Comparison of ENCODE assay signal across 1 fruit fly cellular context in genomic region chr2L:897124-897523, dm6.
TF ChIP-seq lines count a peak whose summit lies in the region.

No protein-coding gene starts in this region.

TF ChIP-seq in whole organism, embryonic, 481 proteins besides CTCF, POLR2A, EP300 and RAD21 (continued from another document and continues in another):
- TF ChIP-seq hkb (optimal IDR thresholded peaks at IDR 0.05; lab: Kevin White, UChicago), result no peak
- TF ChIP-seq hkb (GFP tag; IDR thresholded peaks at IDR 0.05; lab: Robert Waterston, UW), result no peak
- TF ChIP-seq CG4707 (GFP tag; optimal IDR thresholded peaks at IDR 0.05; lab: Kevin White, UChicago), result no peak
- TF ChIP-seq CG6689 (GFP tag; IDR thresholded peaks at IDR 0.05; lab: Robert Waterston, UW), result peak; percentile 22; the same call in 1 of the 2 replicates
- no peak for TF ChIP-seq CG8924 (tag; optimal IDR thresholded peaks at IDR 0.05; lab: Kevin White, UChicago)
- TF ChIP-seq CG10321 (GFP tag; IDR thresholded peaks at IDR 0.05; lab: Robert Waterston, UW), result no peak
- peak; percentile 38; the same call in 1 of the 2 replicates for TF ChIP-seq Ptx1 (GFP tag; IDR thresholded peaks at IDR 0.05; lab: Robert Waterston, UW)
- TF ChIP-seq CG10462 (GFP tag; optimal IDR thresholded peaks at IDR 0.05; lab: Kevin White, UChicago), result no peak
- TF ChIP-seq CG2712 (tag; optimal IDR thresholded peaks at IDR 0.05; lab: Kevin White, UChicago), result peak; percentile 21
- no peak for TF ChIP-seq her (GFP tag; optimal IDR thresholded peaks at IDR 0.05; lab: Kevin White, UChicago)
- TF ChIP-seq CG17612 (GFP tag; IDR thresholded peaks at IDR 0.05; lab: Robert Waterston, UW), result no peak
- TF ChIP-seq salm (tag; optimal IDR thresholded peaks at IDR 0.05; lab: Kevin White, UChicago), result no peak
- TF ChIP-seq CG14014 (GFP tag; IDR thresholded peaks at IDR 0.05; lab: Robert Waterston, UW), result peak; percentile 42; the same call in 1 of the 2 replicates
- TF ChIP-seq Meics (GFP tag; optimal IDR thresholded peaks at IDR 0.05; lab: Kevin White, UChicago), result peak; percentile 32
- no peak for TF ChIP-seq Spps (tag; optimal IDR thresholded peaks at IDR 0.05; lab: Kevin White, UChicago)
- TF ChIP-seq CG8290 (GFP tag; optimal IDR thresholded peaks at IDR 0.05; lab: Kevin White, UChicago), result no peak
- peak in 1 of 2 experiments; percentile 68 for TF ChIP-seq CG8290 (tag; optimal IDR thresholded peaks at IDR 0.05; lab: Kevin White, UChicago)
- TF ChIP-seq CG4328 (GFP tag; optimal IDR thresholded peaks at IDR 0.05; lab: Kevin White, UChicago), result no peak
- peak; percentile 26 for TF ChIP-seq CG6813 (GFP tag; optimal IDR thresholded peaks at IDR 0.05; lab: Kevin White, UChicago)
- no peak for TF ChIP-seq pzg (GFP tag; optimal IDR thresholded peaks at IDR 0.05; lab: Kevin White, UChicago)
- TF ChIP-seq CG10366 (GFP tag; IDR thresholded peaks at IDR 0.05; lab: Robert Waterston, UW), result no peak
- TF ChIP-seq nau (GFP tag; optimal IDR thresholded peaks at IDR 0.05; lab: Kevin White, UChicago), result no peak
- TF ChIP-seq CG1792 (GFP tag; optimal IDR thresholded peaks at IDR 0.05; lab: Kevin White, UChicago), result no peak
- no peak for TF ChIP-seq YL-1 (GFP tag; optimal IDR thresholded peaks at IDR 0.05; lab: Kevin White, UChicago)
- no peak for TF ChIP-seq Stat92E (GFP tag; optimal IDR thresholded peaks at IDR 0.05; lab: Kevin White, UChicago)
- TF ChIP-seq Dbx (GFP tag; IDR thresholded peaks at IDR 0.05; lab: Robert Waterston, UW), result 0 out of 3 replicates have a peak, but pooled peaks have one; percentile 43
- no peak for TF ChIP-seq bbx (GFP tag; IDR thresholded peaks at IDR 0.05; lab: Robert Waterston, UW; ENCODE audit: partially characterized antibody)
- no peak for TF ChIP-seq Aef1 (GFP tag; IDR thresholded peaks at IDR 0.05; lab: Robert Waterston, UW)
- TF ChIP-seq CG31388 (GFP tag; optimal IDR thresholded peaks at IDR 0.05; lab: Kevin White, UChicago), result no peak
- no peak for TF ChIP-seq pho (GFP tag; optimal IDR thresholded peaks at IDR 0.05; lab: Kevin White, UChicago)
- TF ChIP-seq CG12659 (GFP tag; optimal IDR thresholded peaks at IDR 0.05; lab: Kevin White, UChicago), result peak; percentile 19
- TF ChIP-seq CG32767 (GFP tag; IDR thresholded peaks at IDR 0.05; lab: Robert Waterston, UW), result no peak
- no peak for TF ChIP-seq Dad (GFP tag; optimal IDR thresholded peaks at IDR 0.05; lab: Kevin White, UChicago)
- no peak for TF ChIP-seq aop (GFP tag; IDR thresholded peaks at IDR 0.05; lab: Robert Waterston, UW)
- TF ChIP-seq CG2120 (GFP tag; optimal IDR thresholded peaks at IDR 0.05; lab: Kevin White, UChicago), result peak; percentile 42
- peak; percentile 29 for TF ChIP-seq mam (GFP tag; optimal IDR thresholded peaks at IDR 0.05; lab: Kevin White, UChicago)
- no peak for TF ChIP-seq mirr (GFP tag; optimal IDR thresholded peaks at IDR 0.05; lab: Kevin White, UChicago)
- no peak for TF ChIP-seq Bdp1 (GFP tag; optimal IDR thresholded peaks at IDR 0.05; lab: Kevin White, UChicago)
- TF ChIP-seq CG15269 (tag; optimal IDR thresholded peaks at IDR 0.05; lab: Kevin White, UChicago), result peak; percentile 35
- peak; percentile 45 for TF ChIP-seq lmd (GFP tag; IDR thresholded peaks at IDR 0.05; lab: Robert Waterston, UW)
- no peak for TF ChIP-seq Dll (GFP tag; IDR thresholded peaks at IDR 0.05; lab: Robert Waterston, UW; ENCODE audit: partially characterized antibody)
- no peak for TF ChIP-seq hth (optimal IDR thresholded peaks at IDR 0.05; lab: Kevin White, UChicago)
- TF ChIP-seq CG8944 (GFP tag; optimal IDR thresholded peaks at IDR 0.05; lab: Kevin White, UChicago), result no peak
- no peak for TF ChIP-seq CG9727 (GFP tag; optimal IDR thresholded peaks at IDR 0.05; lab: Kevin White, UChicago)
- no peak for TF ChIP-seq Fer2 (tag; optimal IDR thresholded peaks at IDR 0.05; lab: Kevin White, UChicago)
- TF ChIP-seq sug (tag; optimal IDR thresholded peaks at IDR 0.05; lab: Kevin White, UChicago), result no peak
- TF ChIP-seq CG4404 (GFP tag; IDR thresholded peaks at IDR 0.05; lab: Robert Waterston, UW), result no peak
- TF ChIP-seq CG4820 (GFP tag; optimal IDR thresholded peaks at IDR 0.05; lab: Kevin White, UChicago), result no peak
- no peak for TF ChIP-seq Deaf1 (tag; optimal IDR thresholded peaks at IDR 0.05; lab: Kevin White, UChicago)
- TF ChIP-seq wek (GFP tag; optimal IDR thresholded peaks at IDR 0.05; lab: Kevin White, UChicago), result no peak
- TF ChIP-seq CG9932 (GFP tag; IDR thresholded peaks at IDR 0.05; lab: Robert Waterston, UW), result peak; percentile 28; the same call in 1 of the 2 replicates
- no peak for TF ChIP-seq CG3163 (GFP tag; optimal IDR thresholded peaks at IDR 0.05; lab: Kevin White, UChicago)
- TF ChIP-seq maf-S (GFP tag; optimal IDR thresholded peaks at IDR 0.05; lab: Kevin White, UChicago), result no peak
- no peak for TF ChIP-seq CG11093 (GFP tag; IDR thresholded peaks at IDR 0.05; lab: Robert Waterston, UW)
- TF ChIP-seq CG6254 (GFP tag; optimal IDR thresholded peaks at IDR 0.05; lab: Kevin White, UChicago), result no peak
- TF ChIP-seq CG13624 (GFP tag; optimal IDR thresholded peaks at IDR 0.05; lab: Kevin White, UChicago), result no peak
- peak; percentile 25; the same call in 1 of the 2 replicates for TF ChIP-seq Taf1 (GFP tag; IDR thresholded peaks at IDR 0.05; lab: Robert Waterston, UW)
- TF ChIP-seq CG11560 (tag; IDR thresholded peaks at IDR 0.05; lab: Robert Waterston, UW), result no peak
- no peak for TF ChIP-seq Usf (GFP tag; optimal IDR thresholded peaks at IDR 0.05; lab: Kevin White, UChicago)
- TF ChIP-seq dimm (GFP tag; IDR thresholded peaks at IDR 0.05; lab: Robert Waterston, UW), result no peak
- no peak for TF ChIP-seq nmo (GFP tag; optimal IDR thresholded peaks at IDR 0.05; lab: Kevin White, UChicago)
- no peak for TF ChIP-seq CG10543 (GFP tag; optimal IDR thresholded peaks at IDR 0.05; lab: Kevin White, UChicago)
- no peak for TF ChIP-seq CG16815 (GFP tag; optimal IDR thresholded peaks at IDR 0.05; lab: Kevin White, UChicago)
- no peak for TF ChIP-seq Dfd (GFP tag; optimal IDR thresholded peaks at IDR 0.05; lab: Kevin White, UChicago)
- TF ChIP-seq fd96Cb (tag; optimal IDR thresholded peaks at IDR 0.05; lab: Kevin White, UChicago), result peak; percentile 14
- no peak for TF ChIP-seq ash1 (GFP tag; optimal IDR thresholded peaks at IDR 0.05; lab: Kevin White, UChicago)
- TF ChIP-seq CG7839 (tag; optimal IDR thresholded peaks at IDR 0.05; lab: Kevin White, UChicago), result peak; percentile 32
- no peak for TF ChIP-seq CG13123 (GFP tag; optimal IDR thresholded peaks at IDR 0.05; lab: Kevin White, UChicago)
- TF ChIP-seq tup (GFP tag; optimal IDR thresholded peaks at IDR 0.05; lab: Kevin White, UChicago), result no peak
- no peak for TF ChIP-seq gcm (GFP tag; optimal IDR thresholded peaks at IDR 0.05; lab: Kevin White, UChicago)
- TF ChIP-seq Antp (GFP tag; optimal IDR thresholded peaks at IDR 0.05; lab: Kevin White, UChicago), result peak; percentile 9
- TF ChIP-seq CG9437 (GFP tag; optimal IDR thresholded peaks at IDR 0.05; lab: Kevin White, UChicago), result no peak
- TF ChIP-seq CrebB (tag; optimal IDR thresholded peaks at IDR 0.05; lab: Kevin White, UChicago), result no peak
- TF ChIP-seq onecut (GFP tag; IDR thresholded peaks at IDR 0.05; lab: Robert Waterston, UW), result no peak
- TF ChIP-seq sd (tag; optimal IDR thresholded peaks at IDR 0.05; lab: Kevin White, UChicago), result no peak
- TF ChIP-seq emc (GFP tag; optimal IDR thresholded peaks at IDR 0.05; lab: Kevin White, UChicago), result no peak
- TF ChIP-seq so (GFP tag; IDR thresholded peaks at IDR 0.05; lab: Robert Waterston, UW), result no peak
- no peak for TF ChIP-seq CG17361 (GFP tag; IDR thresholded peaks at IDR 0.05; lab: Robert Waterston, UW)
- no peak for TF ChIP-seq lilli (GFP tag; optimal IDR thresholded peaks at IDR 0.05; lab: Kevin White, UChicago)
- TF ChIP-seq grau (tag; optimal IDR thresholded peaks at IDR 0.05; lab: Kevin White, UChicago), result peak; percentile 30
- no peak for TF ChIP-seq odd (GFP tag; optimal IDR thresholded peaks at IDR 0.05; lab: Kevin White, UChicago)
- TF ChIP-seq abd-A (tag; optimal IDR thresholded peaks at IDR 0.05; lab: Kevin White, UChicago), result no peak
- TF ChIP-seq trem (tag; optimal IDR thresholded peaks at IDR 0.05; lab: Kevin White, UChicago), result no peak
- peak; percentile 2 for TF ChIP-seq CG17359 (tag; optimal IDR thresholded peaks at IDR 0.05; lab: Kevin White, UChicago)
- no peak for TF ChIP-seq CG3726 (GFP tag; IDR thresholded peaks at IDR 0.05; lab: Robert Waterston, UW)
- peak; percentile 37; the same call in 1 of the 2 replicates for TF ChIP-seq Rfx (GFP tag; IDR thresholded peaks at IDR 0.05; lab: Robert Waterston, UW)
- no peak for TF ChIP-seq CG11398 (GFP tag; optimal IDR thresholded peaks at IDR 0.05; lab: Kevin White, UChicago)
- TF ChIP-seq ssp (GFP tag; IDR thresholded peaks at IDR 0.05; lab: Robert Waterston, UW), result no peak
- TF ChIP-seq tin (GFP tag; optimal IDR thresholded peaks at IDR 0.05; lab: Kevin White, UChicago), result peak; percentile 13
- TF ChIP-seq CG12104 (GFP tag; optimal IDR thresholded peaks at IDR 0.05; lab: Kevin White, UChicago), result no peak
- no peak for TF ChIP-seq CG17186 (GFP tag; optimal IDR thresholded peaks at IDR 0.05; lab: Kevin White, UChicago)
- TF ChIP-seq HmgZ (tag; optimal IDR thresholded peaks at IDR 0.05; lab: Kevin White, UChicago), result no peak
- TF ChIP-seq sim (GFP tag; IDR thresholded peaks at IDR 0.05; lab: Robert Waterston, UW), result no peak
- TF ChIP-seq cwo (GFP tag; optimal IDR thresholded peaks at IDR 0.05; lab: Kevin White, UChicago), result peak; percentile 3
- no peak for TF ChIP-seq Side (GFP tag; optimal IDR thresholded peaks at IDR 0.05; lab: Kevin White, UChicago)
- no peak for TF ChIP-seq gro (GFP tag; optimal IDR thresholded peaks at IDR 0.05; lab: Kevin White, UChicago)
- no peak for TF ChIP-seq fru (optimal IDR thresholded peaks at IDR 0.05; lab: Kevin White, UChicago)
- TF ChIP-seq az2 (GFP tag; optimal IDR thresholded peaks at IDR 0.05; lab: Kevin White, UChicago), result no peak
- no peak for TF ChIP-seq Dek (tag; optimal IDR thresholded peaks at IDR 0.05; lab: Kevin White, UChicago)
- no peak for TF ChIP-seq Vsx1 (GFP tag; optimal IDR thresholded peaks at IDR 0.05; lab: Kevin White, UChicago)
- TF ChIP-seq CG8478 (optimal IDR thresholded peaks at IDR 0.05; lab: Kevin White, UChicago), result no peak
- TF ChIP-seq Doc2 (GFP tag; IDR thresholded peaks at IDR 0.05; lab: Robert Waterston, UW), result no peak
- no peak for TF ChIP-seq CkIIα-i1 (GFP tag; IDR thresholded peaks at IDR 0.05; lab: Robert Waterston, UW)
- TF ChIP-seq lab (GFP tag; optimal IDR thresholded peaks at IDR 0.05; lab: Kevin White, UChicago), result peak; percentile 46
- no peak for TF ChIP-seq Optix (GFP tag; IDR thresholded peaks at IDR 0.05; lab: Robert Waterston, UW)
- no peak for TF ChIP-seq disco-r (GFP tag; optimal IDR thresholded peaks at IDR 0.05; lab: Kevin White, UChicago)
- TF ChIP-seq org-1 (GFP tag; optimal IDR thresholded peaks at IDR 0.05; lab: Kevin White, UChicago), result peak; percentile 3
- no peak for TF ChIP-seq Chrac-16 (GFP tag; optimal IDR thresholded peaks at IDR 0.05; lab: Kevin White, UChicago)
- TF ChIP-seq CG17912 (GFP tag; optimal IDR thresholded peaks at IDR 0.05; lab: Kevin White, UChicago), result no peak
- TF ChIP-seq CG6654 (GFP tag; optimal IDR thresholded peaks at IDR 0.05; lab: Kevin White, UChicago), result no peak
- TF ChIP-seq Neu2 (GFP tag; optimal IDR thresholded peaks at IDR 0.05; lab: Kevin White, UChicago; ENCODE audit: borderline replicate concordance), result no peak
- peak; percentile 37 for TF ChIP-seq ems (GFP tag; optimal IDR thresholded peaks at IDR 0.05; lab: Kevin White, UChicago)
- TF ChIP-seq Hr51 (GFP tag; optimal IDR thresholded peaks at IDR 0.05; lab: Kevin White, UChicago), result peak in 1 of 2 experiments; percentile 19
- no peak for TF ChIP-seq CG31365 (tag; optimal IDR thresholded peaks at IDR 0.05; lab: Kevin White, UChicago)
- peak; percentile 3 for TF ChIP-seq Xbp1 (GFP tag; optimal IDR thresholded peaks at IDR 0.05; lab: Kevin White, UChicago)
- TF ChIP-seq unpg (GFP tag; optimal IDR thresholded peaks at IDR 0.05; lab: Kevin White, UChicago), result peak; percentile 12
- no peak for TF ChIP-seq crc (GFP tag; optimal IDR thresholded peaks at IDR 0.05; lab: Kevin White, UChicago)
- no peak for TF ChIP-seq repo (GFP tag; optimal IDR thresholded peaks at IDR 0.05; lab: Kevin White, UChicago)
- TF ChIP-seq Xrp1 (GFP tag; IDR thresholded peaks at IDR 0.05; lab: Robert Waterston, UW), result 0 out of 2 replicates have a peak, but pooled peaks have one; percentile 15
- TF ChIP-seq CG10654 (GFP tag; optimal IDR thresholded peaks at IDR 0.05; lab: Kevin White, UChicago), result no peak
- peak; percentile 7 for TF ChIP-seq CG30403 (GFP tag; optimal IDR thresholded peaks at IDR 0.05; lab: Kevin White, UChicago)
- peak; percentile 51 for TF ChIP-seq CG12769 (tag; optimal IDR thresholded peaks at IDR 0.05; lab: Kevin White, UChicago)
- TF ChIP-seq vnd (GFP tag; IDR thresholded peaks at IDR 0.05; lab: Robert Waterston, UW; ENCODE audit: partially characterized antibody), result no peak
- no peak for TF ChIP-seq CG10565 (GFP tag; optimal IDR thresholded peaks at IDR 0.05; lab: Kevin White, UChicago)
- no peak for TF ChIP-seq slp2 (GFP tag; optimal IDR thresholded peaks at IDR 0.05; lab: Kevin White, UChicago)
- no peak for TF ChIP-seq Poxn (GFP tag; IDR thresholded peaks at IDR 0.05; lab: Robert Waterston, UW)
- TF ChIP-seq CG4360 (GFP tag; IDR thresholded peaks at IDR 0.05; lab: Robert Waterston, UW), result no peak
- no peak for TF ChIP-seq ab (GFP tag; optimal IDR thresholded peaks at IDR 0.05; lab: Kevin White, UChicago)
- TF ChIP-seq eve (GFP tag; optimal IDR thresholded peaks at IDR 0.05; lab: Kevin White, UChicago), result no peak
- TF ChIP-seq CG42726 (GFP tag; IDR thresholded peaks at IDR 0.05; lab: Robert Waterston, UW; ENCODE audit: partially characterized antibody), result no peak
- peak; percentile 8 for TF ChIP-seq CG12391 (tag; optimal IDR thresholded peaks at IDR 0.05; lab: Kevin White, UChicago)
- no peak for TF ChIP-seq sens-2 (GFP tag; IDR thresholded peaks at IDR 0.05; lab: Robert Waterston, UW)
- TF ChIP-seq Fer3 (tag; optimal IDR thresholded peaks at IDR 0.05; lab: Kevin White, UChicago), result peak; percentile 27
- TF ChIP-seq CG13775 (GFP tag; optimal IDR thresholded peaks at IDR 0.05; lab: Kevin White, UChicago), result no peak
- peak; percentile 16 for TF ChIP-seq CG3281 (GFP tag; optimal IDR thresholded peaks at IDR 0.05; lab: Kevin White, UChicago)
- TF ChIP-seq Bgb (GFP tag; IDR thresholded peaks at IDR 0.05; lab: Robert Waterston, UW; ENCODE audit: partially characterized antibody), result no peak
- no peak for TF ChIP-seq corto (GFP tag; optimal IDR thresholded peaks at IDR 0.05; lab: Kevin White, UChicago)
- TF ChIP-seq row (GFP tag; IDR thresholded peaks at IDR 0.05; lab: Robert Waterston, UW), result peak; percentile 49
